Worm (Caenorhabditis elegans) whole organism, young adult: ENCODE data around the gene C50F7.9.

Experiments used
- ZK185.1 ChIP-seq: sonication (generic microtip); optimal IDR thresholded peaks from 2 replicates; lab custom pipeline; 2016; ENCODE audit warnings: mild to moderate bottlenecking, missing genetic modification characterization, missing compliant biosample characterization; ENCODE audit not compliant: poor library complexity, severe bottlenecking
- die-1 ChIP-seq: sonication (generic microtip); optimal IDR thresholded peaks from 2 replicates; lab custom pipeline; 2016; ENCODE audit warnings: missing genotype, mild to moderate bottlenecking, missing genetic modification characterization, missing compliant biosample characterization
- rcor-1 ChIP-seq: fragments of 200-800 bp; sonication (Bioruptor generic); IDR thresholded peaks from 2 replicates; pipeline ENCODE4 v1.3.6; 2022; ENCODE audit warnings: missing genetic modification reagents, missing genetic modification characterization, missing compliant biosample characterization
- rpc-1 ChIP-seq, 2 experiments: fragments of 150-350 bp in 1 of 2; sonication (generic microtip) in 1 of 2; optimal IDR thresholded peaks; 2 replicates each; lab custom pipeline; 2014 to 2018; ENCODE audit warnings: missing biosample characterization in 1 of 2, missing genetic modification characterization in 1 of 2, missing genetic modification reagents in 1 of 2, missing genotype in 1 of 2
- snpc-1.3 ChIP-seq: sonication (generic microtip); optimal IDR thresholded peaks from 2 replicates; lab custom pipeline; 2017; ENCODE audit warnings: missing genetic modification characterization, mild to moderate bottlenecking, missing compliant biosample characterization, antibody characterized with exemption, moderate library complexity, missing genotype, missing genetic modification reagents; ENCODE audit not compliant: insufficient read depth
- ztf-26 ChIP-seq: sonication (generic microtip); optimal IDR thresholded peaks from 2 replicates; lab custom pipeline; 2017; ENCODE audit warnings: missing genetic modification characterization, missing compliant biosample characterization
- ztf-3 ChIP-seq: fragments of 200-800 bp; sonication (Bioruptor generic); optimal IDR thresholded peaks from 2 replicates; lab custom pipeline; 2018; ENCODE audit warnings: mild to moderate bottlenecking, missing genetic modification characterization, missing compliant biosample characterization

DNA sequence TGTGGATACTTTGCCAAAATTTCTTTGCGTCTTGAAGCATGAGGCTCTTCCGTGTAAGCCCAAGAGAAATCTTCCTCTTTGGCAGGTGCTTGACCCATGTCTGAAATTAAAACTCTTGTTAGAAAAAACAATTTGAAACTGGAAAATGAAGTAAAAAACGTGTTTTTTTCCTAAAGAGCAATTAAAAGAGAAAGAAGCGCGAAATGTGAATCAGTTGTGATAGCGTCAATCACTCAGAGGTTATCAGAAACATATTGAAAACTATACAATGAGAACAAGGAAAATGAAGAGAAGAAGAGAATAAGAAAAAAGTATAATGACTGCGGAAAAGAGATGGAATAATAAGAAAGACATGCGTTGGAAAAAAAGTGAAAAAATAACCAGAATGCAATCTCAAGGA lies 25.1 kb downstream of the C50F7.9 start, which contains the start of gene F33D4.4:
- TF ChIP-seq snpc-1.3 (tag; lab: Kevin White, UChicago) (no peak), die-1 (no peak), ztf-26 (no peak), ZK185.1 (tag; lab: Kevin White, UChicago) (no peak), ztf-3 (GFP tag; lab: Kevin White, UChicago) (no peak), rcor-1 (GFP tag; lab: Robert Waterston, UW) (no peak), rpc-1 (optimal IDR thresholded peaks at IDR 0.05; lab: Kevin White, UChicago) (no peak), rpc-1 (tag; optimal IDR thresholded peaks at IDR 0.05; lab: Kevin White, UChicago) (no peak)
